Fruit fly (Drosophila melanogaster) whole organism, pupa: ENCODE results near the gene CG13676.

ENCODE experiments used
- CG10348 ChIP-seq: fragments of 200-800 bp; sonication (Bioruptor generic); IDR thresholded peaks from 2 replicates; pipeline ENCODE4 v1.3.6; 2022; ENCODE audit warnings: missing biosample characterization, missing genetic modification characterization
- CG12605 ChIP-seq: fragments of 200-800 bp; sonication (Bioruptor generic); IDR thresholded peaks from 2 replicates; pipeline ENCODE4 v1.3.6; 2022; ENCODE audit warnings: missing biosample characterization, missing genetic modification characterization
- CG13204 ChIP-seq: fragments of 200-800 bp; sonication (Bioruptor generic); optimal IDR thresholded peaks from 2 replicates; lab custom pipeline; 2018; ENCODE audit warnings: missing biosample characterization, mild to moderate bottlenecking, missing genetic modification characterization, moderate library complexity
- CG17806 ChIP-seq: fragments of 200-800 bp; sonication (Bioruptor generic); optimal IDR thresholded peaks from 2 replicates; lab custom pipeline; 2018; ENCODE audit warnings: missing biosample characterization, mild to moderate bottlenecking, missing genetic modification characterization, moderate library complexity
- CG32121 ChIP-seq: fragments of 200-800 bp; sonication (Bioruptor generic); IDR thresholded peaks from 2 replicates; pipeline ENCODE4 v1.3.6; 2022; ENCODE audit warnings: missing biosample characterization, missing genetic modification characterization
- CG8301 ChIP-seq: fragments of 200-800 bp; sonication (Bioruptor generic); optimal IDR thresholded peaks from 2 replicates; lab custom pipeline; 2018; ENCODE audit warnings: missing biosample characterization, mild to moderate bottlenecking, missing genetic modification characterization
- CG9948 ChIP-seq: fragments of 200-800 bp; sonication (Bioruptor generic); optimal IDR thresholded peaks from 2 replicates; lab custom pipeline; 2018; ENCODE audit warnings: missing biosample characterization, mild to moderate bottlenecking, missing genetic modification characterization, moderate library complexity
- D1 ChIP-seq: fragments of 200-800 bp; sonication (Bioruptor generic); optimal IDR thresholded peaks from 2 replicates; lab custom pipeline; 2018; ENCODE audit warnings: missing biosample characterization, mild to moderate bottlenecking, missing genetic modification characterization, moderate library complexity
- EcR ChIP-seq: fragments of 200-800 bp; sonication (Bioruptor generic); optimal IDR thresholded peaks from 3 replicates; lab custom pipeline; 2019; ENCODE audit warnings: missing biosample characterization, missing genetic modification characterization, mild to moderate bottlenecking, moderate library complexity, missing genetic modification reagents
- Ets98B ChIP-seq: fragments of 200-800 bp; sonication (Bioruptor generic); IDR thresholded peaks from 2 replicates; pipeline ENCODE4 v1.3.6; 2022; ENCODE audit warnings: missing biosample characterization, missing genetic modification characterization
- Pif1A ChIP-seq: fragments of 200-800 bp; sonication (Bioruptor generic); optimal IDR thresholded peaks from 3 replicates; lab custom pipeline; 2016; ENCODE audit warnings: missing biosample characterization, missing genetic modification characterization
- Pif1B ChIP-seq: fragments of 200-800 bp; sonication (Bioruptor generic); optimal IDR thresholded peaks from 3 replicates; lab custom pipeline; 2016; ENCODE audit warnings: missing biosample characterization, missing genetic modification characterization
- Snoo ChIP-seq: fragments of 200-800 bp; sonication (Bioruptor generic); optimal IDR thresholded peaks from 3 replicates; lab custom pipeline; 2017; ENCODE audit warnings: missing biosample characterization, mild to moderate bottlenecking, missing genetic modification characterization, inconsistent platforms
- gl ChIP-seq: fragments of 200-800 bp; sonication (Bioruptor generic); optimal IDR thresholded peaks from 2 replicates; lab custom pipeline; 2018; ENCODE audit warnings: missing biosample characterization, mild to moderate bottlenecking, missing genetic modification characterization

DNA sequence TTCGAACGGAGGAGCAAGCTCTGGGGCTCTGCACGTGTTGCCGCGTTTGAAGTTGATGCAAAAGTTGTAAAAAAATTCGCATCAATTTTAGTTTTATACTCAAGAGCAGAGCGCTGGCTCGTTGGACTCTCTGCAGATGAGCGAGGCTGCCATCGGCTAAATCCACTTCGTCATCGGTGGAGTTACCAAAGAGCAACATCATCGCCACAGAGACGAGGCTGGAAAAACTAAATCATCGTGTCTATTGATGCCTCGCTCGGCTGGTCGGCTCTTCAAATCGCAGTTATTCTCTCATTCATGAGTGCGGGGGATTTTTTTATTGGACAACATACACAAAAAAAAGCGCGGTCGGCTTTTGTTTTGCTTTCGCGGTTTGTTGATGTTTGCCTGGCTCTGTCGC, 13.8 kb upstream of the CG13676 start, which contains the start of gene CG13675:
- no peak for TF ChIP-seq CG17806
- no peak for TF ChIP-seq CG12605 (GFP tag; lab: Robert Waterston, UW)
- TF ChIP-seq CG32121 (GFP tag; lab: Robert Waterston, UW): no peak
- no peak for TF ChIP-seq EcR (GFP tag; lab: Kevin White, UChicago)
- TF ChIP-seq CG9948: no peak
- no peak for TF ChIP-seq Snoo (tag; lab: Kevin White, UChicago)
- no peak for TF ChIP-seq Pif1B (GFP tag; lab: Kevin White, UChicago)
- no peak for TF ChIP-seq gl (tag; lab: Kevin White, UChicago)
- no peak for TF ChIP-seq D1 (tag; lab: Kevin White, UChicago)
- TF ChIP-seq CG13204 (GFP tag; lab: Kevin White, UChicago): no peak
- no peak for TF ChIP-seq CG8301 (tag; lab: Kevin White, UChicago)
- no peak; the same call in 1 of the 2 replicates for TF ChIP-seq Ets98B (GFP tag; lab: Robert Waterston, UW)
- TF ChIP-seq Pif1A: no peak
- TF ChIP-seq CG10348 (GFP tag; lab: Robert Waterston, UW): no peak
